Fruit fly (Drosophila melanogaster) whole organism, embryonic: Measurements from ENCODE around the gene RpS8.
A peak's percentile ranks its signal among the peaks of the same experiment; 100 is the strongest.

Experiments used
- Abd-B ChIP-seq: fragments of 200-800 bp; sonication (Bioruptor generic); optimal IDR thresholded peaks from 2 replicates; lab custom pipeline; 2018; ENCODE audit warnings: missing biosample characterization, mild to moderate bottlenecking, missing genetic modification characterization, moderate library complexity
- Atf3 ChIP-seq: fragments of 200-800 bp; sonication (Bioruptor generic); optimal IDR thresholded peaks from 3 replicates; lab custom pipeline; 2016; ENCODE audit warnings: missing biosample characterization, missing genetic modification characterization
- Atf6 ChIP-seq: fragments of 200-800 bp; sonication (Bioruptor generic); IDR thresholded peaks from 2 replicates; pipeline ENCODE4 v1.3.6; 2022; ENCODE audit warnings: missing biosample characterization, missing genetic modification characterization
- Awh ChIP-seq: fragments of 200-800 bp; sonication (Bioruptor generic); IDR thresholded peaks from 2 replicates; pipeline ENCODE4, ENCODE4 v1.3.6; 2022; ENCODE audit warnings: missing biosample characterization, missing genetic modification characterization
- CG1024 ChIP-seq: fragments of 200-800 bp; sonication (Bioruptor generic); IDR thresholded peaks from 2 replicates; pipeline ENCODE4 v1.3.6; 2022; ENCODE audit warnings: missing biosample characterization, missing genetic modification characterization
- CG10462 ChIP-seq: fragments of 200-800 bp; sonication (Bioruptor generic); optimal IDR thresholded peaks from 2 replicates; lab custom pipeline; 2016; ENCODE audit warnings: missing biosample characterization, missing genetic modification characterization
- CG10979 ChIP-seq: fragments of 200-800 bp; sonication (Bioruptor generic); optimal IDR thresholded peaks from 2 replicates; lab custom pipeline; 2018; ENCODE audit warnings: missing biosample characterization, mild to moderate bottlenecking, missing genetic modification characterization, moderate library complexity
- CG1233 ChIP-seq: fragments of 200-800 bp; sonication (Bioruptor generic); optimal IDR thresholded peaks from 4 replicates; lab custom pipeline; 2018; ENCODE audit warnings: missing biosample characterization, mild to moderate bottlenecking, missing genetic modification characterization
- CG12659 ChIP-seq: fragments of 200-800 bp; sonication (Bioruptor generic); optimal IDR thresholded peaks from 3 replicates; lab custom pipeline; 2017; ENCODE audit warnings: mild to moderate bottlenecking, missing biosample characterization, missing genetic modification reagents, missing genetic modification characterization
- CG13287 ChIP-seq: fragments of 200-800 bp; sonication (Bioruptor generic); IDR thresholded peaks from 2 replicates; pipeline ENCODE4 v1.3.6; 2022; ENCODE audit warnings: missing biosample characterization, missing genetic modification characterization; ENCODE audit not compliant: partially characterized antibody
- CG1602 ChIP-seq: fragments of 200-800 bp; sonication (Bioruptor generic); optimal IDR thresholded peaks from 3 replicates; lab custom pipeline; 2016; ENCODE audit warnings: missing biosample characterization, missing genetic modification characterization
- CG1603 ChIP-seq: fragments of 200-800 bp; sonication (Bioruptor generic); optimal IDR thresholded peaks from 2 replicates; lab custom pipeline; 2019; ENCODE audit warnings: missing biosample characterization, mild to moderate bottlenecking, missing genetic modification characterization, moderate library complexity
- CG1647 ChIP-seq: fragments of 200-800 bp; sonication (Bioruptor generic); optimal IDR thresholded peaks from 3 replicates; lab custom pipeline; 2016; ENCODE audit warnings: missing biosample characterization, missing genetic modification characterization
- CG16815 ChIP-seq: fragments of 200-800 bp; sonication (Bioruptor generic); optimal IDR thresholded peaks from 3 replicates; lab custom pipeline; 2017; ENCODE audit warnings: missing biosample characterization, mild to moderate bottlenecking, missing genetic modification characterization
- CG17568 ChIP-seq: fragments of 200-800 bp; sonication (Bioruptor generic); optimal IDR thresholded peaks from 2 replicates; lab custom pipeline; 2018; ENCODE audit warnings: missing biosample characterization, mild to moderate bottlenecking, missing genetic modification characterization, moderate library complexity
- CG2875 ChIP-seq: fragments of 200-800 bp; sonication (Bioruptor generic); optimal IDR thresholded peaks from 2 replicates; lab custom pipeline; 2017; ENCODE audit warnings: missing biosample characterization, mild to moderate bottlenecking, missing genetic modification characterization, missing genetic modification reagents
- CG31441 ChIP-seq: fragments of 200-800 bp; sonication (Bioruptor generic); IDR thresholded peaks from 2 replicates; pipeline ENCODE4 v1.3.6; 2022; ENCODE audit warnings: missing biosample characterization, missing genetic modification characterization
- CG4328 ChIP-seq: fragments of 200-800 bp; sonication (Bioruptor generic); optimal IDR thresholded peaks from 3 replicates; lab custom pipeline; 2017; ENCODE audit warnings: missing biosample characterization, missing genetic modification reagents, missing genetic modification characterization
- CG6689 ChIP-seq: fragments of 200-800 bp; sonication (Bioruptor generic); IDR thresholded peaks from 2 replicates; pipeline ENCODE4 v1.3.6; 2022; ENCODE audit warnings: missing biosample characterization, missing genetic modification characterization
- CG8388 ChIP-seq: fragments of 200-800 bp; sonication (Bioruptor generic); optimal IDR thresholded peaks from 2 replicates; lab custom pipeline; 2019; ENCODE audit warnings: missing biosample characterization, mild to moderate bottlenecking, missing genetic modification characterization, moderate library complexity
- CTCF ChIP-seq: fragments of 200-800 bp; sonication (Bioruptor generic); optimal IDR thresholded peaks from 2 replicates; lab custom pipeline; 2017; ENCODE audit warnings: missing biosample characterization, mild to moderate bottlenecking, missing genetic modification characterization, moderate library complexity
- CoRest ChIP-seq: fragments of 200-800 bp; sonication (Bioruptor generic); optimal IDR thresholded peaks from 3 replicates; lab custom pipeline; 2018; ENCODE audit warnings: missing biosample characterization, mild to moderate bottlenecking, missing genetic modification characterization, moderate library complexity
- D19A ChIP-seq: fragments of 200-800 bp; optimal IDR thresholded peaks from 3 replicates; lab custom pipeline; 2019; ENCODE audit warnings: missing biosample characterization, mild to moderate bottlenecking, missing genetic modification characterization, moderate library complexity
- Fer3 ChIP-seq: fragments of 200-800 bp; sonication (Bioruptor generic); optimal IDR thresholded peaks from 2 replicates; lab custom pipeline; 2018; ENCODE audit warnings: missing biosample characterization, mild to moderate bottlenecking, missing genetic modification characterization, moderate library complexity
- Hr3 ChIP-seq: fragments of 200-800 bp; sonication (Bioruptor generic); optimal IDR thresholded peaks from 3 replicates; lab custom pipeline; 2016; ENCODE audit warnings: missing biosample characterization, missing genetic modification characterization
- Lim3 ChIP-seq: fragments of 200-800 bp; sonication (Bioruptor generic); IDR thresholded peaks from 2 replicates; pipeline ENCODE4 v1.3.6; 2022; ENCODE audit warnings: missing biosample characterization, missing genetic modification characterization
- Mad ChIP-seq: fragments of 200-800 bp; sonication (Bioruptor generic); optimal IDR thresholded peaks from 2 replicates; lab custom pipeline; 2016; ENCODE audit warnings: missing biosample characterization, missing genetic modification characterization
- NC2α ChIP-seq: fragments of 200-800 bp; sonication (Bioruptor generic); optimal IDR thresholded peaks from 2 replicates; lab custom pipeline; 2016; ENCODE audit warnings: missing biosample characterization, missing genetic modification characterization
- Scr ChIP-seq: fragments of 200-800 bp; sonication (Bioruptor generic); IDR thresholded peaks from 2 replicates; pipeline ENCODE4 v1.3.6; 2022; ENCODE audit warnings: missing biosample characterization, missing genetic modification characterization; ENCODE audit not compliant: partially characterized antibody
- Side ChIP-seq: fragments of 200-800 bp; sonication (Bioruptor generic); optimal IDR thresholded peaks from 2 replicates; lab custom pipeline; 2016; ENCODE audit warnings: missing biosample characterization, missing genetic modification characterization
- Six4 ChIP-seq: fragments of 200-800 bp; sonication (Bioruptor generic); optimal IDR thresholded peaks from 2 replicates; lab custom pipeline; 2016; ENCODE audit warnings: missing biosample characterization, missing genetic modification characterization
- Sox100B ChIP-seq: fragments of 200-800 bp; sonication (Bioruptor generic); optimal IDR thresholded peaks from 3 replicates; lab custom pipeline; 2018; ENCODE audit warnings: missing biosample characterization, mild to moderate bottlenecking, missing genetic modification characterization
- Taf1 ChIP-seq: fragments of 200-800 bp; sonication (Bioruptor generic); IDR thresholded peaks from 2 replicates; pipeline ENCODE4 v1.3.6; 2022; ENCODE audit warnings: missing biosample characterization, missing genetic modification characterization
- Tbp ChIP-seq: fragments of >200 bp; optimal IDR thresholded peaks from 2 replicates; lab custom pipeline; 2018; ENCODE audit warnings: missing biosample characterization, missing genetic modification characterization
- Usf ChIP-seq: fragments of 200-800 bp; sonication (Bioruptor generic); optimal IDR thresholded peaks from 2 replicates; lab custom pipeline; 2017; ENCODE audit warnings: missing genotype, missing biosample characterization, missing genetic modification characterization
- amos ChIP-seq: fragments of 200-800 bp; sonication (Bioruptor generic); IDR thresholded peaks from 2 replicates; pipeline ENCODE4 v1.3.6; 2022; ENCODE audit warnings: missing biosample characterization, missing genetic modification characterization; ENCODE audit not compliant: partially characterized antibody
- aop ChIP-seq: fragments of 200-800 bp; sonication (Bioruptor generic); IDR thresholded peaks from 2 replicates; pipeline ENCODE4 v1.3.6; 2022; ENCODE audit warnings: missing biosample characterization, missing genetic modification characterization
- btn ChIP-seq: fragments of 200-800 bp; sonication (Bioruptor generic); optimal IDR thresholded peaks from 2 replicates; lab custom pipeline; 2016; ENCODE audit warnings: missing biosample characterization, missing genetic modification characterization
- chif ChIP-seq, 2 experiments: fragments of 200-800 bp; sonication (Bioruptor generic); optimal IDR thresholded peaks; 3 replicates each; lab custom pipeline; 2016; ENCODE audit warnings: missing biosample characterization in 2 of 2, missing genetic modification characterization in 2 of 2
- chn ChIP-seq: fragments of 200-800 bp; sonication (Bioruptor generic); optimal IDR thresholded peaks from 2 replicates; lab custom pipeline; 2016; ENCODE audit warnings: missing biosample characterization, missing genetic modification characterization
- emc ChIP-seq: fragments of 200-800 bp; sonication (Bioruptor generic); optimal IDR thresholded peaks from 2 replicates; lab custom pipeline; 2016; ENCODE audit warnings: missing biosample characterization, missing genetic modification characterization
- eve ChIP-seq, 2 experiments: fragments of >200 bp; optimal IDR thresholded peaks; 2 replicates each; lab custom pipeline; 2017; ENCODE audit warnings: missing biosample characterization in 2 of 2, missing genetic modification characterization in 2 of 2
- gfzf ChIP-seq: fragments of 200-800 bp; sonication (Bioruptor generic); optimal IDR thresholded peaks from 2 replicates; lab custom pipeline; 2016; ENCODE audit warnings: missing biosample characterization, mild to moderate bottlenecking, missing genetic modification characterization, moderate library complexity
- jumu ChIP-seq: fragments of 200-800 bp; sonication (Bioruptor generic); optimal IDR thresholded peaks from 3 replicates; lab custom pipeline; 2016; ENCODE audit warnings: missing biosample characterization, missing genetic modification characterization
- nom ChIP-seq: fragments of 200-800 bp; sonication (Bioruptor generic); optimal IDR thresholded peaks from 2 replicates; lab custom pipeline; 2017; ENCODE audit warnings: missing biosample characterization, missing genetic modification characterization, mild to moderate bottlenecking, moderate library complexity, missing genetic modification reagents
- oc ChIP-seq: fragments of 200-800 bp; sonication (Bioruptor generic); optimal IDR thresholded peaks from 2 replicates; lab custom pipeline; 2018; ENCODE audit warnings: missing biosample characterization, mild to moderate bottlenecking, missing genetic modification characterization, moderate library complexity
- odd ChIP-seq: fragments of 200-800 bp; sonication (Bioruptor generic); optimal IDR thresholded peaks from 2 replicates; lab custom pipeline; 2017; ENCODE audit warnings: missing biosample characterization, mild to moderate bottlenecking, missing genetic modification characterization
- onecut ChIP-seq: fragments of 200-800 bp; sonication (Bioruptor generic); IDR thresholded peaks from 2 replicates; pipeline ENCODE4 v1.3.6; 2022; ENCODE audit warnings: missing biosample characterization, missing genetic modification characterization
- tin ChIP-seq: fragments of 200-800 bp; sonication (Bioruptor generic); optimal IDR thresholded peaks from 3 replicates; lab custom pipeline; 2016; ENCODE audit warnings: missing biosample characterization, missing genetic modification characterization
- zfh1 ChIP-seq: fragments of 200-800 bp; sonication (Bioruptor generic); IDR thresholded peaks from 3 replicates; pipeline ENCODE4 v1.3.6; 2022; ENCODE audit warnings: missing biosample characterization, missing genetic modification characterization

RpS8 gene

dm6 chr3R:29861432-29862249 lies at the start of gene RpS8, which contains the start of gene CG15514 (continued):
- TF ChIP-seq CG4328 (GFP tag; lab: Kevin White, UChicago) (peak; percentile 72), Usf (peak; percentile 8), onecut (peak; percentile 67), odd (GFP tag; lab: Kevin White, UChicago) (no peak), CG10979 (tag; lab: Kevin White, UChicago) (peak; percentile 49), CTCF (GFP tag; lab: Kevin White, UChicago) (peak; percentile 3), CG2875 (peak; percentile 57), Taf1 (no peak), CG13287 (no peak), CG1603 (tag; lab: Kevin White, UChicago) (peak; percentile 66), CoRest (tag; lab: Kevin White, UChicago) (peak; percentile 68), Scr (no peak), emc (GFP tag; lab: Kevin White, UChicago) (peak; percentile 3), CG17568 (no peak), Atf6 (GFP tag; lab: Robert Waterston, UW) (peak; percentile 65), Lim3 (GFP tag; lab: Robert Waterston, UW) (no peak), CG1602 (GFP tag; lab: Kevin White, UChicago) (peak; percentile 18), CG1647 (GFP tag; lab: Kevin White, UChicago) (no peak), tin (GFP tag; lab: Kevin White, UChicago) (peak; percentile 38), chif (GFP tag; optimal IDR thresholded peaks at IDR 0.05; lab: Kevin White, UChicago) (no peak), CG12659 (GFP tag; lab: Kevin White, UChicago) (peak; percentile 88), Atf3 (GFP tag; lab: Kevin White, UChicago) (no peak), NC2α (GFP tag; lab: Kevin White, UChicago) (no peak), btn (GFP tag; lab: Kevin White, UChicago) (no peak), Six4 (GFP tag; lab: Kevin White, UChicago) (peak; percentile 26), aop (GFP tag; lab: Robert Waterston, UW) (no peak), Side (GFP tag; lab: Kevin White, UChicago) (peak; percentile 42), eve (GFP tag; optimal IDR thresholded peaks at IDR 0.05; lab: Kevin White, UChicago) (no peak), Hr3 (GFP tag; lab: Kevin White, UChicago) (peak; percentile 36), Awh (GFP tag; lab: Robert Waterston, UW) (no peak), zfh1 (GFP tag; lab: Robert Waterston, UW) (peak; percentile 64; the same call in 2 of the 3 replicates), CG6689 (GFP tag; lab: Robert Waterston, UW) (peak; percentile 76), Abd-B (no peak), amos (GFP tag; lab: Robert Waterston, UW) (no peak), CG10462 (GFP tag; lab: Kevin White, UChicago) (peak; percentile 24), D19A (tag; lab: Kevin White, UChicago) (peak; percentile 66), chn (GFP tag; lab: Kevin White, UChicago) (no peak), nom (peak; percentile 45), Sox100B (no peak), Mad (GFP tag; lab: Kevin White, UChicago) (peak; percentile 16), CG31441 (GFP tag; lab: Robert Waterston, UW) (peak; percentile 50; the same call in 1 of the 2 replicates), Tbp (GFP tag; lab: Kevin White, UChicago) (no peak), CG16815 (GFP tag; lab: Kevin White, UChicago) (no peak), CG1024 (GFP tag; lab: Robert Waterston, UW) (0 out of 2 replicates have a peak, but pooled peaks have one; percentile 5), gfzf (GFP tag; lab: Kevin White, UChicago) (peak; percentile 74), jumu (GFP tag; lab: Kevin White, UChicago) (no peak), oc (tag; lab: Kevin White, UChicago) (peak; percentile 13), CG8388 (peak; percentile 50), CG1233 (peak; percentile 65), Fer3 (peak; percentile 41)
